Worm (Caenorhabditis elegans): ENCODE measurements around the gene ZC317.6.

DNA sequence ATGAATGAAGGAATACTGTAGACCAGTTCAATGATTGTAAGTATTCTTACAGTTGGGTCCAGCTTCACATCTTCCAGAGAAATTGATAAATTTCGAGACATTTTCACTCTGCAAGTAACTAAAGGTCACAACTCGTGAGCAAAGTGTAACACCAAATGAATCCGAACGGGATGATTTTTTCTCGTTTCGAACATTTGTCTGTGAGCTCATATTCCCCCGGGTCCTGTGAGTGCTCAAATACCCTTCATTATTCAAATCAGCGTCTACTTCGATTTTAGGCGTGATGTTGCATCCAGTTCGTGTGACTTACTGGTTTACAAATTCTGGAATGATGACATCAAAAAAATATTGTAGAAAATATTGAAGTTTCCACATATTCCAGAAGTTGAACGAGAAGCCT, 3.1 kb downstream of the ZC317.6 start, which contains the start of gene srg-68:
- TF ChIP-seq hmbx-1 (tag; optimal IDR thresholded peaks at IDR 0.05) (no peak), tbx-11 (GFP tag; IDR thresholded peaks at IDR 0.05) (no peak), ceh-36 (tag; optimal IDR thresholded peaks at IDR 0.05) (no peak), sea-1 (GFP tag; conservative IDR thresholded peaks at IDR 0.05) (no peak), pes-1 (GFP tag; IDR thresholded peaks at IDR 0.05) (no peak), ama-1 (optimal IDR thresholded peaks at IDR 0.05) (no peak), flt-1 (GFP tag; IDR thresholded peaks at IDR 0.05) (no peak), scrt-1 (GFP tag; IDR thresholded peaks at IDR 0.05) (no peak), tra-4 (tag; optimal IDR thresholded peaks at IDR 0.05) (no peak), F13C5.2 (tag; optimal IDR thresholded peaks at IDR 0.05) (no peak), hnd-1 (tag; optimal IDR thresholded peaks at IDR 0.05) (no peak)
